Worm (Caenorhabditis elegans): ENCODE measurements around the gene F48A11.4.

The F48A11.4 gene

ce11 chrII:194458-194857 is 22.0 kb downstream of the F48A11.4 start, which contains the start of gene abu-11:
TSS of gene abu-11 (minus strand) at chrII:194558.
- TF ChIP-seq W03F9.2 (tag; optimal IDR thresholded peaks at IDR 0.05), result no peak

ce11 chrII:192584-192983 is 23.8 kb downstream of the F48A11.4 start:
- TF ChIP-seq dao-5 (tag; optimal IDR thresholded peaks at IDR 0.05) (no peak), W03F9.2 (tag; optimal IDR thresholded peaks at IDR 0.05) (no peak), him-1 (tag; optimal IDR thresholded peaks at IDR 0.05) (no peak)

- TF ChIP-seq W03F9.2 (tag; optimal IDR thresholded peaks at IDR 0.05) (no peak), dao-5 (tag; optimal IDR thresholded peaks at IDR 0.05) (no peak), him-1 (tag; optimal IDR thresholded peaks at IDR 0.05) (no peak)
Measured at ce11 chrII:188967-189366, 27.5 kb downstream of the F48A11.4 start, which contains the start of gene T01D1.5. TSS of gene T01D1.5 (minus strand) at chrII:189067.

- TF ChIP-seq dao-5 (tag; optimal IDR thresholded peaks at IDR 0.05) (no peak), W03F9.2 (tag; optimal IDR thresholded peaks at IDR 0.05) (no peak), him-1 (tag; optimal IDR thresholded peaks at IDR 0.05) (no peak)
Measured at ce11 chrII:186504-186903, 29.9 kb downstream of the F48A11.4 start, which contains the start of gene T01D1.8. TSS of gene T01D1.8 (plus strand) at chrII:186739.

ce11 chrII:178993-179392 is 37.4 kb downstream of the F48A11.4 start, which contains the start of gene T01D1.4:
TSS of gene T01D1.4 (minus strand) at chrII:179093.
- TF ChIP-seq W03F9.2 (tag; optimal IDR thresholded peaks at IDR 0.05) (no peak), dao-5 (tag; optimal IDR thresholded peaks at IDR 0.05) (no peak), him-1 (tag; optimal IDR thresholded peaks at IDR 0.05) (no peak)

- TF ChIP-seq W03F9.2 (tag; optimal IDR thresholded peaks at IDR 0.05) (no peak), dao-5 (tag; optimal IDR thresholded peaks at IDR 0.05) (no peak), him-1 (tag; optimal IDR thresholded peaks at IDR 0.05) (no peak)
Measured at ce11 chrII:178146-178545, 38.3 kb downstream of the F48A11.4 start.

- no peak for TF ChIP-seq him-1 (tag; optimal IDR thresholded peaks at IDR 0.05)
- TF ChIP-seq W03F9.2 (tag; optimal IDR thresholded peaks at IDR 0.05), result no peak
- TF ChIP-seq dao-5 (tag; optimal IDR thresholded peaks at IDR 0.05), result no peak
Measured at ce11 chrII:176622-177021, 39.8 kb downstream of the F48A11.4 start.

- TF ChIP-seq dao-5 (tag; optimal IDR thresholded peaks at IDR 0.05) (no peak), him-1 (tag; optimal IDR thresholded peaks at IDR 0.05) (no peak), W03F9.2 (tag; optimal IDR thresholded peaks at IDR 0.05) (no peak)
Measured at ce11 chrII:175868-176267, 40.6 kb downstream of the F48A11.4 start, which contains the start of gene T01D1.3. TSS of gene T01D1.3 (minus strand) at chrII:175968.

ce11 chrII:173679-174078 is 42.7 kb downstream of the F48A11.4 start, which contains the start of gene T01D1.7:
TSS of gene T01D1.7 (minus strand) at chrII:173779.
- TF ChIP-seq him-1 (tag; optimal IDR thresholded peaks at IDR 0.05) (no peak), W03F9.2 (tag; optimal IDR thresholded peaks at IDR 0.05) (no peak), dao-5 (tag; optimal IDR thresholded peaks at IDR 0.05) (no peak)

- no peak for TF ChIP-seq him-1 (tag; optimal IDR thresholded peaks at IDR 0.05)
- no peak for TF ChIP-seq W03F9.2 (tag; optimal IDR thresholded peaks at IDR 0.05)
- TF ChIP-seq dao-5 (tag; optimal IDR thresholded peaks at IDR 0.05), result no peak
Measured at ce11 chrII:163229-163628, 53.2 kb downstream of the F48A11.4 start.

All from whole organism, L4/young adult.